Worm (Caenorhabditis elegans): ENCODE results near the gene cdr-3.

cdr-3 gene

ce11 chrV:12465399-12465798, 48.2 kb upstream of the cdr-3 start (continued):
- TF ChIP-seq jun-1 (tag; optimal IDR thresholded peaks at IDR 0.05) = peak; percentile 36
- no peak for TF ChIP-seq nhr-84 (tag; optimal IDR thresholded peaks at IDR 0.05)
- TF ChIP-seq nhr-47 (tag; optimal IDR thresholded peaks at IDR 0.05) = peak; percentile 88
- no peak for TF ChIP-seq unc-98 (GFP tag; IDR thresholded peaks at IDR 0.05)
- TF ChIP-seq dpl-1 (GFP tag; optimal IDR thresholded peaks at IDR 0.05) = peak; percentile 53 to 72 (median 64)
- no peak for TF ChIP-seq sptf-1 (tag; optimal IDR thresholded peaks at IDR 0.05)
- peak; percentile 53; the same call in 1 of the 2 replicates for TF ChIP-seq ceh-88 (GFP tag; IDR thresholded peaks at IDR 0.05)
- TF ChIP-seq unc-86 (tag; optimal IDR thresholded peaks at IDR 0.05) = peak; percentile 88
- TF ChIP-seq fkh-10 (GFP tag; optimal IDR thresholded peaks at IDR 0.05) = peak; percentile 96
- TF ChIP-seq nhr-20 (tag; optimal IDR thresholded peaks at IDR 0.05) = peak; percentile 85
- TF ChIP-seq elt-2 (tag; optimal IDR thresholded peaks at IDR 0.05) = no peak
- TF ChIP-seq hlh-4 (tag; optimal IDR thresholded peaks at IDR 0.05) = no peak
- no peak for TF ChIP-seq nhr-76 (tag; optimal IDR thresholded peaks at IDR 0.05)
- TF ChIP-seq unc-30 (tag; optimal IDR thresholded peaks at IDR 0.05) = no peak
- TF ChIP-seq ztf-4 (tag; optimal IDR thresholded peaks at IDR 0.05) = peak; percentile 76
- TF ChIP-seq zip-4 (GFP tag; optimal IDR thresholded peaks at IDR 0.05) = no peak
- peak; percentile 72 for TF ChIP-seq isw-1 (GFP tag; IDR thresholded peaks at IDR 0.05)
- peak; percentile 92 for TF ChIP-seq swsn-7 (tag; optimal IDR thresholded peaks at IDR 0.05)
- no peak for TF ChIP-seq lin-15B (tag; optimal IDR thresholded peaks at IDR 0.05)
- peak; percentile 35 for TF ChIP-seq nhr-237 (tag; optimal IDR thresholded peaks at IDR 0.05)
- no peak for TF ChIP-seq alr-1 (tag; optimal IDR thresholded peaks at IDR 0.05; ENCODE audit: borderline replicate concordance)
- TF ChIP-seq mef-2 (tag; optimal IDR thresholded peaks at IDR 0.05) = peak; percentile 41
- no peak for TF ChIP-seq lin-39 (tag; optimal IDR thresholded peaks at IDR 0.05)
- TF ChIP-seq ceh-82 (tag; optimal IDR thresholded peaks at IDR 0.05) = peak; percentile 34 to 62 (median 57)
- peak; percentile 71 for TF ChIP-seq snpc-4 (tag; optimal IDR thresholded peaks at IDR 0.05)
- no peak for TF ChIP-seq ceh-90 (tag; optimal IDR thresholded peaks at IDR 0.05)
- TF ChIP-seq C04F5.9 (tag; optimal IDR thresholded peaks at IDR 0.05) = no peak
- peak; percentile 73 to 78 for TF ChIP-seq egl-27 (tag; optimal IDR thresholded peaks at IDR 0.05)
- peak; percentile 76 for TF ChIP-seq dsc-1 (tag; optimal IDR thresholded peaks at IDR 0.05)
- peak; percentile 51 for TF ChIP-seq lin-13 (GFP tag; optimal IDR thresholded peaks at IDR 0.05)
- no peak for TF ChIP-seq tlp-1 (tag; optimal IDR thresholded peaks at IDR 0.05)
- TF ChIP-seq F16B12.6 (tag; optimal IDR thresholded peaks at IDR 0.05) = no peak
- TF ChIP-seq mdl-1 (tag; optimal IDR thresholded peaks at IDR 0.05) = peak in 1 of 2 experiments; percentile 76
- TF ChIP-seq blmp-1 (tag; optimal IDR thresholded peaks at IDR 0.05) = peak; percentile 80
- peak; percentile 88 for TF ChIP-seq irx-1 (tag; optimal IDR thresholded peaks at IDR 0.05)
- peak; percentile 51 for TF ChIP-seq zag-1 (tag; optimal IDR thresholded peaks at IDR 0.05)
- peak; percentile 42 for TF ChIP-seq unc-130 (tag; optimal IDR thresholded peaks at IDR 0.05)
- TF ChIP-seq mab-9 (GFP tag; IDR thresholded peaks at IDR 0.05) = no peak
- no peak for TF ChIP-seq unc-62 (GFP tag; optimal IDR thresholded peaks at IDR 0.05)
- TF ChIP-seq fkh-8 (tag; optimal IDR thresholded peaks at IDR 0.05) = peak; percentile 95
- peak; percentile 22 for TF ChIP-seq fos-1 (tag; optimal IDR thresholded peaks at IDR 0.05)
- no peak for TF ChIP-seq sox-4 (tag; optimal IDR thresholded peaks at IDR 0.05)

- peak; percentile 19 to 29 for TF ChIP-seq efl-1 (optimal IDR thresholded peaks at IDR 0.05)
- TF ChIP-seq efl-1 (GFP tag; optimal IDR thresholded peaks at IDR 0.05 in 1 of 2) = peak in 1 of 2 experiments; percentile 65
- peak; percentile 6 for TF ChIP-seq lin-14 (GFP tag; optimal IDR thresholded peaks at IDR 0.05)
- peak in 1 of 2 experiments; percentile 10 for TF ChIP-seq lsy-2 (tag; optimal IDR thresholded peaks at IDR 0.05)
- peak in 1 of 2 experiments; percentile 4 for TF ChIP-seq lin-35 (GFP tag; optimal IDR thresholded peaks at IDR 0.05)
- no peak for TF ChIP-seq sox-4 (tag; optimal IDR thresholded peaks at IDR 0.05)
- TF ChIP-seq dpl-1 (GFP tag; optimal IDR thresholded peaks at IDR 0.05) = no peak
- TF ChIP-seq dsc-1 (tag; optimal IDR thresholded peaks at IDR 0.05) = no peak
- no peak for TF ChIP-seq unc-98 (GFP tag; IDR thresholded peaks at IDR 0.05)
- TF ChIP-seq xbp-1 (tag; optimal IDR thresholded peaks at IDR 0.05) = no peak
- no peak for TF ChIP-seq tbx-2 (tag; optimal IDR thresholded peaks at IDR 0.05)
Observed at ce11 chrV:12462908-12463307, 45.7 kb upstream of the cdr-3 start, which contains the start of gene egl-10. Gene egl-10, minus strand, starts transcription at chrV:12463008.
